Fruit fly (Drosophila melanogaster) whole organism, wandering third instar larva: ENCODE data around the gene Xport-B.
A peak's percentile ranks its signal among the peaks of the same experiment; 100 is the strongest.

Source experiments
- Abd-B ChIP-seq: fragments of >200 bp; optimal IDR thresholded peaks from 2 replicates; lab custom pipeline; 2017; ENCODE audit warnings: missing biosample characterization, missing genetic modification characterization
- CG32264 ChIP-seq: fragments of 200-800 bp; sonication (Bioruptor generic); optimal IDR thresholded peaks from 2 replicates; lab custom pipeline; 2016; ENCODE audit warnings: missing biosample characterization, missing genetic modification characterization
- CG9705 ChIP-seq: fragments of 200-800 bp; sonication (Bioruptor generic); optimal IDR thresholded peaks from 2 replicates; lab custom pipeline; 2018; ENCODE audit warnings: missing biosample characterization, mild to moderate bottlenecking, missing genetic modification characterization
- CrebA ChIP-seq: fragments of 200-800 bp; sonication (Bioruptor generic); optimal IDR thresholded peaks from 2 replicates; lab custom pipeline; 2016; ENCODE audit warnings: missing biosample characterization, mild to moderate bottlenecking, missing genetic modification characterization, borderline replicate concordance
- Dfd ChIP-seq: fragments of >200 bp; optimal IDR thresholded peaks from 2 replicates; lab custom pipeline; 2017; ENCODE audit warnings: missing biosample characterization, missing genetic modification characterization
- Dif ChIP-seq: fragments of 200-275, 200-300 bp; sonication (Bioruptor generic); optimal IDR thresholded peaks from 2 replicates; lab custom pipeline; 2018; ENCODE audit warnings: missing biosample characterization, missing genetic modification characterization; ENCODE audit not compliant: partially characterized antibody
- GATAd ChIP-seq: sonication (Bioruptor generic); optimal IDR thresholded peaks from 2 replicates; lab custom pipeline; 2016; ENCODE audit warnings: missing biosample characterization, missing genetic modification characterization
- HLH106 ChIP-seq: fragments of 200-800 bp; optimal IDR thresholded peaks from 3 replicates; lab custom pipeline; 2019; ENCODE audit warnings: missing biosample characterization, mild to moderate bottlenecking, missing genetic modification characterization, moderate library complexity
- Hnf4 ChIP-seq: fragments of 200-800 bp; sonication (Bioruptor generic); optimal IDR thresholded peaks from 2 replicates; lab custom pipeline; 2016; ENCODE audit warnings: missing biosample characterization, mild to moderate bottlenecking, missing genetic modification characterization
- Hr78 ChIP-seq: fragments of >200 bp; optimal IDR thresholded peaks from 2 replicates; lab custom pipeline; 2017; ENCODE audit warnings: missing biosample characterization, missing genetic modification characterization
- Hr83 ChIP-seq: fragments of 200-300 bp; sonication (Bioruptor generic); optimal IDR thresholded peaks from 2 replicates; lab custom pipeline; 2016; ENCODE audit warnings: missing biosample characterization, mild to moderate bottlenecking, missing genetic modification characterization, moderate library complexity; ENCODE audit not compliant: poor library complexity, severe bottlenecking
- Jra ChIP-seq: sonication (Bioruptor generic); optimal IDR thresholded peaks from 2 replicates; lab custom pipeline; 2016; ENCODE audit warnings: missing biosample characterization, missing genetic modification characterization
- Mio ChIP-seq: sonication (Bioruptor generic); optimal IDR thresholded peaks from 2 replicates; lab custom pipeline; 2016; ENCODE audit warnings: missing biosample characterization, missing genetic modification characterization
- Myc ChIP-seq: fragments of >200 bp; optimal IDR thresholded peaks from 2 replicates; lab custom pipeline; 2017
- N ChIP-seq: fragments of >200 bp; optimal IDR thresholded peaks from 2 replicates; lab custom pipeline; 2018; ENCODE audit warnings: missing biosample characterization, missing external identifiers, missing genetic modification characterization
- OdsH ChIP-seq: fragments of 200-800 bp; sonication (Bioruptor generic); optimal IDR thresholded peaks from 2 replicates; lab custom pipeline; 2016; ENCODE audit warnings: missing biosample characterization, mild to moderate bottlenecking, missing genetic modification characterization
- Rel ChIP-seq, 2 experiments: fragments of 200-800 bp; sonication (Bioruptor generic) in 1 of 2; optimal IDR thresholded peaks; 2 replicates in 1 of 2; 3 replicates in 1 of 2; lab custom pipeline; 2016 to 2019; ENCODE audit warnings: mild to moderate bottlenecking in 2 of 2, missing biosample characterization in 2 of 2, missing genetic modification characterization in 2 of 2, moderate library complexity in 1 of 2
- Sp1 ChIP-seq: fragments of 200-800 bp; sonication (Bioruptor generic); optimal IDR thresholded peaks from 3 replicates; lab custom pipeline; 2019; ENCODE audit warnings: missing biosample characterization, mild to moderate bottlenecking, missing genetic modification characterization, moderate library complexity
- Vsx2 ChIP-seq: fragments of 200-300, 225-300 bp; sonication (Bioruptor generic); optimal IDR thresholded peaks from 2 replicates; lab custom pipeline; 2018; ENCODE audit warnings: missing biosample characterization, missing genetic modification characterization; ENCODE audit not compliant: partially characterized antibody
- br ChIP-seq: fragments of 200-800 bp; sonication (Bioruptor generic); optimal IDR thresholded peaks from 2 replicates; lab custom pipeline; 2016; ENCODE audit warnings: missing biosample characterization, missing genetic modification characterization
- brk ChIP-seq: fragments of 200-800 bp; sonication (Bioruptor generic); optimal IDR thresholded peaks from 2 replicates; lab custom pipeline; 2016; ENCODE audit warnings: missing biosample characterization, mild to moderate bottlenecking, missing genetic modification characterization
- dl ChIP-seq, 2 experiments: fragments of 175-275, 200-275 bp in 1 of 2; fragments of 200-275 bp in 1 of 2; sonication (Bioruptor generic); optimal IDR thresholded peaks; lab custom pipeline; 2018; ENCODE audit warnings: mild to moderate bottlenecking in 2 of 2, missing biosample characterization in 2 of 2, missing genetic modification characterization in 2 of 2, moderate library complexity in 2 of 2; ENCODE audit not compliant: partially characterized antibody in 2 of 2, insufficient read depth in 1 of 2
- dmrt93B ChIP-seq: fragments of 200-800 bp; sonication (Bioruptor generic); optimal IDR thresholded peaks from 2 replicates; lab custom pipeline; 2018; ENCODE audit warnings: missing biosample characterization, mild to moderate bottlenecking, missing genetic modification characterization
- dsf ChIP-seq: sonication (Bioruptor generic); optimal IDR thresholded peaks from 2 replicates; lab custom pipeline; 2016; ENCODE audit warnings: missing biosample characterization, missing genetic modification characterization, borderline replicate concordance
- ey ChIP-seq: fragments of 200-800 bp; sonication (Bioruptor generic); optimal IDR thresholded peaks from 2 replicates; lab custom pipeline; 2016; ENCODE audit warnings: missing biosample characterization, missing genetic modification characterization
- foxo ChIP-seq, 2 experiments: fragments of 200-800 bp; sonication (Bioruptor generic); optimal IDR thresholded peaks; 2 replicates in 1 of 2; 3 replicates in 1 of 2; lab custom pipeline; 2016 to 2017; ENCODE audit warnings: missing biosample characterization in 2 of 2, missing genetic modification characterization in 2 of 2
- fru ChIP-seq: fragments of 200-800 bp; sonication (Bioruptor generic); optimal IDR thresholded peaks from 3 replicates; lab custom pipeline; 2016; ENCODE audit warnings: missing biosample characterization, mild to moderate bottlenecking, missing genetic modification characterization
- h ChIP-seq: fragments of 200-800 bp; sonication (Bioruptor generic); optimal IDR thresholded peaks from 3 replicates; lab custom pipeline; 2016; ENCODE audit warnings: missing biosample characterization, mild to moderate bottlenecking, missing genetic modification characterization
- jim ChIP-seq: fragments of 175-275, 200-325 bp; sonication (Bioruptor generic); optimal IDR thresholded peaks from 2 replicates; lab custom pipeline; 2016; ENCODE audit warnings: missing biosample characterization, mild to moderate bottlenecking, missing genetic modification characterization
- lola ChIP-seq: fragments of >200 bp; optimal IDR thresholded peaks from 2 replicates; lab custom pipeline; 2017; ENCODE audit warnings: missing biosample characterization, missing genetic modification characterization
- pan ChIP-seq: fragments of >200 bp; optimal IDR thresholded peaks from 2 replicates; lab custom pipeline; 2017
- psq ChIP-seq: fragments of 200-800 bp; sonication (Bioruptor generic); optimal IDR thresholded peaks from 3 replicates; lab custom pipeline; 2017; ENCODE audit warnings: missing biosample characterization, mild to moderate bottlenecking, missing genetic modification characterization, moderate library complexity
- rgr ChIP-seq: fragments of 200-800 bp; sonication (Bioruptor generic); optimal IDR thresholded peaks from 3 replicates; lab custom pipeline; 2016; ENCODE audit warnings: missing biosample characterization, mild to moderate bottlenecking, missing genetic modification characterization
- sage ChIP-seq: fragments of 200-800 bp; sonication (Bioruptor generic); optimal IDR thresholded peaks from 2 replicates; lab custom pipeline; 2016; ENCODE audit warnings: missing biosample characterization, mild to moderate bottlenecking, missing genetic modification characterization
- sv ChIP-seq: fragments of 200-800 bp; sonication (Bioruptor generic); optimal IDR thresholded peaks from 3 replicates; lab custom pipeline; 2016; ENCODE audit warnings: missing biosample characterization, missing genetic modification characterization
- tai ChIP-seq: sonication (Bioruptor generic); optimal IDR thresholded peaks from 2 replicates; lab custom pipeline; 2016; ENCODE audit warnings: missing biosample characterization, missing genetic modification characterization
- usp ChIP-seq: fragments of >200 bp; optimal IDR thresholded peaks from 2 replicates; lab custom pipeline; 2017; ENCODE audit warnings: missing biosample characterization, missing genetic modification characterization
- woc ChIP-seq: sonication (Bioruptor generic); optimal IDR thresholded peaks from 2 replicates; lab custom pipeline; 2016; ENCODE audit warnings: missing biosample characterization, mild to moderate bottlenecking, missing genetic modification characterization

Gene Xport-B

dm6 chr3R:19908863-19909343 lies 6.3 kb downstream of the Xport-B start (continued):
- peak; percentile 64 for TF ChIP-seq CG32264 (GFP tag; lab: Kevin White, UChicago)
- peak; percentile 44 for TF ChIP-seq dmrt93B
- TF ChIP-seq Sp1 (GFP tag; lab: Kevin White, UChicago) = peak; percentile 39
- peak; percentile 69 for TF ChIP-seq psq (GFP tag; lab: Kevin White, UChicago)
- TF ChIP-seq, all 38 proteins: peak for 21

DNA sequence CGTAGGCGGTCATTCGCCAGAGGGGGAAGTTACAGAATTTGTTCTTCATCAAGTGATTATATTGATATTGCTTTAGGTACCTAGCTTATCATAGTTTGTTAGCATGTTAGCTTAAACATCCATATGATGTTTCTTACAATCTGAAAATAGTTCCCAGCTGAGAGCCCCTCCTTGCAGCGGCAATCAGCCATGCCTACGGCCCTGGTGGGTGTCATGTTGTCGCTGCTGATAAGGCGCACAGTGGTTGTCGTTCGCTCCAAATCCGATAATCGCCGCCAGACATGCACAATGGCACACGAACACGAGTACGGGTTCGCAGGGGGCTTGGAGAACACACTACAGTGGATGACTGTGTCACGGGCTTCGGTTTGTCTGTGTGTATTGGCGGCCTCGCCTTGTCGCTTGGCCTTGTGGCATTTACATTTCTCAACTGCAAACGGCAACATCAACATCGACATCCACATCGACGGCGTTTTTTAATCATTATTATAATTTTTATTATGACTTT lies 9.2 kb downstream of the Xport-B start:
- TF ChIP-seq CG9705 (GFP tag; lab: Kevin White, UChicago) (peak; percentile 52), Sp1 (GFP tag; lab: Kevin White, UChicago) (peak; percentile 86), Myc (lab: Kevin White, UChicago) (no peak), sv (GFP tag; lab: Kevin White, UChicago) (peak; percentile 68), h (peak; percentile 95), dsf (peak; percentile 56), brk (no peak), Jra (GFP tag; lab: Kevin White, UChicago) (peak; percentile 92), rgr (peak; percentile 96), Hnf4 (GFP tag; lab: Kevin White, UChicago) (peak; percentile 92), Rel (GFP tag; optimal IDR thresholded peaks at IDR 0.05; lab: Kevin White, UChicago) (peak; percentile 33), Rel (tag; optimal IDR thresholded peaks at IDR 0.05; lab: Kevin White, UChicago) (peak; percentile 87), ey (peak; percentile 96), pan (lab: Kevin White, UChicago) (no peak), dmrt93B (peak; percentile 83), sage (GFP tag; lab: Kevin White, UChicago) (peak; percentile 55), Dfd (GFP tag; lab: Kevin White, UChicago) (no peak), jim (GFP tag; lab: Kevin White, UChicago) (peak; percentile 10), GATAd (peak; percentile 45), Hr83 (peak; percentile 81), fru (GFP tag; lab: Kevin White, UChicago) (peak; percentile 95), Mio (GFP tag; lab: Kevin White, UChicago) (peak; percentile 78), Abd-B (GFP tag; lab: Kevin White, UChicago) (no peak), br (peak; percentile 95), lola (GFP tag; lab: Kevin White, UChicago) (no peak), tai (peak; percentile 89), Vsx2 (GFP tag; lab: Kevin White, UChicago) (no peak), woc (GFP tag; lab: Kevin White, UChicago) (peak; percentile 75), psq (GFP tag; lab: Kevin White, UChicago) (peak; percentile 86), Dif (GFP tag; lab: Kevin White, UChicago) (peak; percentile 42), CG32264 (GFP tag; lab: Kevin White, UChicago) (peak; percentile 66), OdsH (GFP tag; lab: Kevin White, UChicago) (peak; percentile 95), HLH106 (tag; lab: Kevin White, UChicago) (peak; percentile 89), foxo (GFP tag; optimal IDR thresholded peaks at IDR 0.05; lab: Kevin White, UChicago) (peak; percentile 6 to 94)

- TF ChIP-seq Sp1 (GFP tag; lab: Kevin White, UChicago) (peak; percentile 65), ey (peak; percentile 59), OdsH (GFP tag; lab: Kevin White, UChicago) (peak; percentile 37), lola (GFP tag; lab: Kevin White, UChicago) (no peak), Hr78 (GFP tag; lab: Kevin White, UChicago) (no peak), dsf (peak; percentile 8), usp (no peak), tai (no peak), woc (GFP tag; lab: Kevin White, UChicago) (peak; percentile 40), Dif (GFP tag; lab: Kevin White, UChicago) (no peak), Jra (GFP tag; lab: Kevin White, UChicago) (peak; percentile 73), dl (GFP tag; optimal IDR thresholded peaks at IDR 0.05; lab: Kevin White, UChicago; ENCODE audit: insufficient read depth in 1 of 2, partially characterized antibody in 2 of 2) (no peak), pan (lab: Kevin White, UChicago) (no peak), fru (GFP tag; lab: Kevin White, UChicago) (peak; percentile 62), Myc (lab: Kevin White, UChicago) (peak; percentile 49), Hnf4 (GFP tag; lab: Kevin White, UChicago) (peak; percentile 39), psq (GFP tag; lab: Kevin White, UChicago) (peak; percentile 35), Dfd (GFP tag; lab: Kevin White, UChicago) (no peak), HLH106 (tag; lab: Kevin White, UChicago) (peak; percentile 49), Hr83 (peak; percentile 74), CG9705 (GFP tag; lab: Kevin White, UChicago) (peak; percentile 48), Rel (GFP tag; optimal IDR thresholded peaks at IDR 0.05; lab: Kevin White, UChicago) (no peak), Rel (tag; optimal IDR thresholded peaks at IDR 0.05; lab: Kevin White, UChicago) (peak; percentile 93), jim (GFP tag; lab: Kevin White, UChicago) (no peak), CrebA (GFP tag; lab: Kevin White, UChicago) (no peak), N (GFP tag; lab: Kevin White, UChicago) (no peak), br (peak; percentile 72), h (peak; percentile 81), foxo (GFP tag; optimal IDR thresholded peaks at IDR 0.05; lab: Kevin White, UChicago) (peak in 1 of 2 experiments; percentile 68), Vsx2 (GFP tag; lab: Kevin White, UChicago) (no peak), GATAd (no peak), Abd-B (GFP tag; lab: Kevin White, UChicago) (no peak), Mio (GFP tag; lab: Kevin White, UChicago) (no peak), brk (no peak), CG32264 (GFP tag; lab: Kevin White, UChicago) (no peak), sv (GFP tag; lab: Kevin White, UChicago) (peak; percentile 56), dmrt93B (no peak), rgr (peak; percentile 56)
Measured at dm6 chr3R:19904865-19905373, 10.3 kb downstream of the Xport-B start, which contains the start of the genes Surf6 and RhoGAP92B. Gene Surf6 (minus strand): TSS chr3R:19904868. Gene RhoGAP92B (plus strand): TSS chr3R:19905164.
